Worm (Caenorhabditis elegans): ENCODE data around the gene Y66D12A.8.

- TF ChIP-seq fos-1 (tag; optimal IDR thresholded peaks at IDR 0.05) = no peak
- no peak for TF ChIP-seq lin-11 (tag; optimal IDR thresholded peaks at IDR 0.05)
- TF ChIP-seq ama-1 (optimal IDR thresholded peaks at IDR 0.05) = no peak
- no peak for TF ChIP-seq unc-62 (GFP tag; optimal IDR thresholded peaks at IDR 0.05)
- TF ChIP-seq mab-5 (tag; optimal IDR thresholded peaks at IDR 0.05) = no peak
- no peak for TF ChIP-seq blmp-1 (tag; optimal IDR thresholded peaks at IDR 0.05; ENCODE audit: insufficient read depth)
- no peak for TF ChIP-seq nhr-11 (tag; optimal IDR thresholded peaks at IDR 0.05)
- TF ChIP-seq gmeb-1 (tag; optimal IDR thresholded peaks at IDR 0.05) = no peak
Observed at ce11 chrIII:11579380-11579779, 5.4 kb downstream of the Y66D12A.8 start.

Data from whole organism, L2 larva.